Fruit fly (Drosophila melanogaster): ENCODE data around the gene CG15022.
A peak's percentile ranks its signal among the peaks of the same experiment; 100 is the strongest.

CG15022 gene

DNA sequence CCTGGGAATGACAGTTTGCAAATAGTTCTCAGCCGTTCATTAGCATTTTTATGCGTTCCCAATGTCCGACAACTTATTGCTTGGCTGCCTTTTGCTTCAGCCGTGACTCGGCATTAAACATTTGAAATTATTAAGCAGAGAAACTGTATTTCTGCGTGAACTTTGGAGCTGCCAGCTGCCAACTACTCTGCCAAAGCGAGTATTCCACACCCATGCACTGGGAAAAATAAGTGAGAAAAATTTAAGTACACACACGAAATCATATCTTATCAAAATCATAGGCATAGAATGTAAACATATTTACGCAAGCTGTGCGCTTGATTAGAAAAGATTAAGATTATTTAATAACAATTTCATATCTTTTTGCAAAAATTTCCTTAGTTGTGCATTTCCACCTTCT is 47.1 kb downstream of the CG15022 start (continued):
- no peak for TF ChIP-seq D (optimal IDR thresholded peaks at IDR 0.05)
- no peak for TF ChIP-seq D (GFP tag; optimal IDR thresholded peaks at IDR 0.05)
- TF ChIP-seq Doc3 (GFP tag; IDR thresholded peaks at IDR 0.05; ENCODE audit: partially characterized antibody): 0 out of 3 replicates have a peak, but pooled peaks have one; percentile 10
- TF ChIP-seq Chrac-16 (GFP tag; optimal IDR thresholded peaks at IDR 0.05): peak; percentile 26
- TF ChIP-seq CG9817 (tag; optimal IDR thresholded peaks at IDR 0.05): peak; percentile 26
- peak; percentile 15 for TF ChIP-seq CG8388 (GFP tag; optimal IDR thresholded peaks at IDR 0.05)
- no peak for TF ChIP-seq CG13296 (GFP tag; optimal IDR thresholded peaks at IDR 0.05)
- TF ChIP-seq CG4617 (GFP tag; optimal IDR thresholded peaks at IDR 0.05; ENCODE audit: borderline replicate concordance): peak; percentile 2
- TF ChIP-seq bab2 (GFP tag; optimal IDR thresholded peaks at IDR 0.05): peak; percentile 12
- TF ChIP-seq CG32767 (GFP tag; IDR thresholded peaks at IDR 0.05): peak; percentile 34; the same call in 1 of the 2 replicates
- TF ChIP-seq eve (GFP tag; optimal IDR thresholded peaks at IDR 0.05): peak in 1 of 2 experiments; percentile 26
- TF ChIP-seq gcm (GFP tag; optimal IDR thresholded peaks at IDR 0.05): no peak
- no peak for TF ChIP-seq CG17186 (GFP tag; optimal IDR thresholded peaks at IDR 0.05)
- TF ChIP-seq CG30403 (GFP tag; optimal IDR thresholded peaks at IDR 0.05): peak; percentile 53
- peak; percentile 47 for TF ChIP-seq CG10543 (GFP tag; optimal IDR thresholded peaks at IDR 0.05)
- TF ChIP-seq CG1529 (GFP tag; optimal IDR thresholded peaks at IDR 0.05): no peak
- TF ChIP-seq bsh (GFP tag; optimal IDR thresholded peaks at IDR 0.05): peak in 1 of 2 experiments; percentile 42
- no peak for TF ChIP-seq CG17912 (GFP tag; optimal IDR thresholded peaks at IDR 0.05)
- no peak for TF ChIP-seq CG42726 (GFP tag; IDR thresholded peaks at IDR 0.05; ENCODE audit: partially characterized antibody)
- 0 out of 3 replicates have a peak, but pooled peaks have one; percentile 30 for TF ChIP-seq CG11093 (GFP tag; IDR thresholded peaks at IDR 0.05)
- TF ChIP-seq ranshi (GFP tag; IDR thresholded peaks at IDR 0.05): peak; percentile 55; the same call in 1 of the 2 replicates
- no peak for TF ChIP-seq CG14667 (GFP tag; IDR thresholded peaks at IDR 0.05)
- peak; percentile 14 for TF ChIP-seq phol (tag; optimal IDR thresholded peaks at IDR 0.05)
- peak; percentile 23 for TF ChIP-seq HLH54F (GFP tag; optimal IDR thresholded peaks at IDR 0.05)
- TF ChIP-seq CG7271 (tag; optimal IDR thresholded peaks at IDR 0.05): no peak
- peak; percentile 4 for TF ChIP-seq CG12659 (GFP tag; optimal IDR thresholded peaks at IDR 0.05)
- no peak for TF ChIP-seq HHEX (GFP tag; optimal IDR thresholded peaks at IDR 0.05)
- peak in 1 of 2 experiments; percentile 42 for TF ChIP-seq Hr51 (GFP tag; optimal IDR thresholded peaks at IDR 0.05)
- 0 out of 2 replicates have a peak, but pooled peaks have one; percentile 22 for TF ChIP-seq Lim3 (GFP tag; IDR thresholded peaks at IDR 0.05)
- TF ChIP-seq Six4 (GFP tag; optimal IDR thresholded peaks at IDR 0.05): no peak
- TF ChIP-seq CG10366 (GFP tag; IDR thresholded peaks at IDR 0.05): peak; percentile 62; the same call in 1 of the 2 replicates
- peak; percentile 67 for TF ChIP-seq Ada2b (GFP tag; IDR thresholded peaks at IDR 0.05)
- no peak for TF ChIP-seq CG1647 (GFP tag; optimal IDR thresholded peaks at IDR 0.05)
- TF ChIP-seq CG11456 (GFP tag; IDR thresholded peaks at IDR 0.05): peak; percentile 75
- no peak for TF ChIP-seq Blimp-1 (GFP tag; optimal IDR thresholded peaks at IDR 0.05)
- no peak for TF ChIP-seq gfzf (GFP tag; optimal IDR thresholded peaks at IDR 0.05)
- TF ChIP-seq tin (GFP tag; optimal IDR thresholded peaks at IDR 0.05): peak; percentile 3
- peak; percentile 20 for TF ChIP-seq slou (GFP tag; optimal IDR thresholded peaks at IDR 0.05)
- peak; percentile 37 for TF ChIP-seq caup (GFP tag; optimal IDR thresholded peaks at IDR 0.05; ENCODE audit: severe bottlenecking)
- no peak for TF ChIP-seq CG14860 (GFP tag; IDR thresholded peaks at IDR 0.05; ENCODE audit: partially characterized antibody)
- TF ChIP-seq fu2 (GFP tag; optimal IDR thresholded peaks at IDR 0.05): peak; percentile 31
- peak; percentile 27 for TF ChIP-seq nau (GFP tag; optimal IDR thresholded peaks at IDR 0.05)
- peak; percentile 34 for TF ChIP-seq CG4424 (GFP tag; optimal IDR thresholded peaks at IDR 0.05)
- TF ChIP-seq hkb (optimal IDR thresholded peaks at IDR 0.05): no peak
- TF ChIP-seq hkb (GFP tag; IDR thresholded peaks at IDR 0.05): peak; percentile 48
- TF ChIP-seq CG4730 (GFP tag; IDR thresholded peaks at IDR 0.05): no peak
- TF ChIP-seq shn (GFP tag; optimal IDR thresholded peaks at IDR 0.05): peak; percentile 17
- TF ChIP-seq chif (GFP tag; optimal IDR thresholded peaks at IDR 0.05): no peak
- no peak for TF ChIP-seq inv (GFP tag; IDR thresholded peaks at IDR 0.05; ENCODE audit: partially characterized antibody)
- peak; percentile 47 for TF ChIP-seq zf30C (GFP tag; optimal IDR thresholded peaks at IDR 0.05)
